Worm (Caenorhabditis elegans): ENCODE results near the gene ddl-2.

DNA sequence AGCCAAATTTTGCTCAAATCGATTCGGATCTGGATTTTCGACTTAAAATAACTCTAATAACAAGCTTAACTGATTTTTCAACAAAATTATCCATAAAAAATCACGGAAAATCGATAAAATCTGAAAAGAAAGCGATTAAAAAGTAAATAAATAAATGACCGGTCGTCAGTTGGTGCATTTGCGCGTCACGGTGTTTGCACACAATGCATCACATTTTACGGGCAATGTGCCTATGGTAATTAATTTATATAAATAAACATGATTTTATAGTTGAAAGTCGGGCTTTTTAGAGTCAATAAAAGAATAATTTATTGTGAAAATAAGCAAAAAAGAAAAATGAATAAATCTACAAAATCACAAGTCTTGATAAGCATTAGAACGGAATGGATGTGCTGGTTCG, 52.7 kb downstream of the ddl-2 start:
- no peak for TF ChIP-seq ztf-29 (GFP tag; IDR thresholded peaks at IDR 0.05)
- TF ChIP-seq klf-2 (GFP tag; conservative IDR thresholded peaks at IDR 0.05): no peak
- TF ChIP-seq ref-1 (GFP tag; conservative IDR thresholded peaks at IDR 0.05): no peak
- TF ChIP-seq ztf-23 (GFP tag; IDR thresholded peaks at IDR 0.05): no peak
